Fruit fly (Drosophila melanogaster) whole organism, prepupa: ENCODE results near the gene CG16789.
A peak's percentile ranks its signal among the peaks of the same experiment; 100 is the strongest.

Experiments used
- Blimp-1 ChIP-seq: fragments of 200-800 bp; sonication (Bioruptor generic); optimal IDR thresholded peaks from 3 replicates; lab custom pipeline; 2017; ENCODE audit warnings: missing biosample characterization, missing genetic modification characterization, mild to moderate bottlenecking, moderate library complexity, missing genetic modification reagents
- CG10669 ChIP-seq: fragments of 200-800 bp; sonication (Bioruptor generic); optimal IDR thresholded peaks from 3 replicates; lab custom pipeline; 2018; ENCODE audit warnings: missing biosample characterization, mild to moderate bottlenecking, missing genetic modification characterization, moderate library complexity
- CG11294 ChIP-seq: fragments of 200-800 bp; sonication (Bioruptor generic); IDR thresholded peaks from 2 replicates; pipeline ENCODE4 v1.3.6; 2022; ENCODE audit warnings: missing biosample characterization, missing genetic modification characterization
- CG11902 ChIP-seq: fragments of 200-800 bp; sonication (Bioruptor generic); optimal IDR thresholded peaks from 3 replicates; lab custom pipeline; 2016; ENCODE audit warnings: missing biosample characterization, missing genetic modification characterization
- CG15336 ChIP-seq: fragments of 200-800 bp; sonication (Bioruptor generic); IDR thresholded peaks from 2 replicates; pipeline ENCODE4 v1.3.6; 2022; ENCODE audit warnings: missing biosample characterization, missing genetic modification characterization
- CG1621 ChIP-seq: fragments of 200-800 bp; sonication (Bioruptor generic); optimal IDR thresholded peaks from 3 replicates; lab custom pipeline; 2018; ENCODE audit warnings: missing biosample characterization, mild to moderate bottlenecking, missing genetic modification characterization
- CG16779 ChIP-seq: fragments of 200-800 bp; sonication (Bioruptor generic); optimal IDR thresholded peaks from 3 replicates; lab custom pipeline; 2017; ENCODE audit warnings: missing biosample characterization, mild to moderate bottlenecking, missing genetic modification characterization
- CG3032 ChIP-seq: fragments of 200-800 bp; optimal IDR thresholded peaks from 2 replicates; lab custom pipeline; 2019; ENCODE audit warnings: missing biosample characterization, mild to moderate bottlenecking, missing genetic modification characterization, moderate library complexity
- CG31627 ChIP-seq: fragments of 200-800 bp; sonication (Bioruptor generic); optimal IDR thresholded peaks from 3 replicates; lab custom pipeline; 2016; ENCODE audit warnings: missing biosample characterization, missing genetic modification characterization
- CG32006 ChIP-seq: fragments of 200-800 bp; sonication (Bioruptor generic); optimal IDR thresholded peaks from 3 replicates; lab custom pipeline; 2017; ENCODE audit warnings: missing biosample characterization, mild to moderate bottlenecking, missing genetic modification characterization
- CG34406 ChIP-seq: fragments of 200-800 bp; sonication (Bioruptor generic); optimal IDR thresholded peaks from 3 replicates; lab custom pipeline; 2016; ENCODE audit warnings: missing biosample characterization, missing genetic modification characterization
- CG3919 ChIP-seq: fragments of 200-800 bp; sonication (Bioruptor generic); optimal IDR thresholded peaks from 3 replicates; lab custom pipeline; 2016; ENCODE audit warnings: missing biosample characterization, missing genetic modification characterization
- CG4318 ChIP-seq: fragments of 200-800 bp; sonication (Bioruptor generic); optimal IDR thresholded peaks from 3 replicates; lab custom pipeline; 2017; ENCODE audit warnings: missing biosample characterization, mild to moderate bottlenecking, missing genetic modification characterization
- CG6276 ChIP-seq: fragments of 200-800 bp; sonication (Bioruptor generic); optimal IDR thresholded peaks from 2 replicates; lab custom pipeline; 2017; ENCODE audit warnings: missing biosample characterization, mild to moderate bottlenecking, missing genetic modification characterization
- CG6792 ChIP-seq: fragments of 200-800 bp; sonication (Bioruptor generic); optimal IDR thresholded peaks from 3 replicates; lab custom pipeline; 2016; ENCODE audit warnings: missing biosample characterization, missing genetic modification characterization
- CG6808 ChIP-seq: fragments of 200-800 bp; sonication (Bioruptor generic); optimal IDR thresholded peaks from 3 replicates; lab custom pipeline; 2017; ENCODE audit warnings: missing biosample characterization, missing genetic modification characterization, mild to moderate bottlenecking, moderate library complexity, missing genetic modification reagents
- CG6854 ChIP-seq: fragments of 200-800 bp; sonication (Bioruptor generic); optimal IDR thresholded peaks from 2 replicates; lab custom pipeline; 2017; ENCODE audit warnings: missing biosample characterization, mild to moderate bottlenecking, missing genetic modification characterization
- CG8119 ChIP-seq: fragments of 200-800 bp; sonication (Bioruptor generic); IDR thresholded peaks from 3 replicates; pipeline ENCODE4 v1.3.6; 2022; ENCODE audit warnings: missing biosample characterization, missing genetic modification characterization
- CG8319 ChIP-seq: fragments of 200-800 bp; sonication (Bioruptor generic); optimal IDR thresholded peaks from 3 replicates; lab custom pipeline; 2016; ENCODE audit warnings: missing biosample characterization, missing genetic modification characterization
- CG8632 ChIP-seq: fragments of 200-800 bp; sonication (Bioruptor generic); optimal IDR thresholded peaks from 3 replicates; lab custom pipeline; 2016; ENCODE audit warnings: missing biosample characterization, missing genetic modification characterization
- CG9139 ChIP-seq: fragments of 200-800 bp; sonication (Bioruptor generic); optimal IDR thresholded peaks from 3 replicates; lab custom pipeline; 2017; ENCODE audit warnings: missing biosample characterization, mild to moderate bottlenecking, missing genetic modification characterization
- Eip75B ChIP-seq: fragments of 200-800 bp; sonication (Bioruptor generic); optimal IDR thresholded peaks from 3 replicates; lab custom pipeline; 2016; ENCODE audit warnings: missing biosample characterization, missing genetic modification characterization
- Eip78C ChIP-seq: fragments of 200-800 bp; sonication (Bioruptor generic); peaks from one replicate; lab custom pipeline; 2016; ENCODE audit warnings: missing biosample characterization, missing genetic modification characterization
- Eip93F ChIP-seq: fragments of 200-800 bp; sonication (Bioruptor generic); optimal IDR thresholded peaks from 2 replicates; lab custom pipeline; 2016; ENCODE audit warnings: missing biosample characterization, mild to moderate bottlenecking, missing genetic modification characterization
- Ets21C ChIP-seq: fragments of 200-800 bp; sonication (Bioruptor generic); optimal IDR thresholded peaks from 3 replicates; lab custom pipeline; 2016; ENCODE audit warnings: missing biosample characterization, missing genetic modification characterization
- Ets96B ChIP-seq: fragments of 200-800 bp; optimal IDR thresholded peaks from 2 replicates; lab custom pipeline; 2019; ENCODE audit warnings: missing biosample characterization, mild to moderate bottlenecking, missing genetic modification characterization, moderate library complexity
- Gug ChIP-seq: fragments of 200-800 bp; sonication (Bioruptor generic); IDR thresholded peaks from 2 replicates; pipeline ENCODE4 v1.3.6; 2022; ENCODE audit warnings: missing biosample characterization, missing genetic modification characterization
- Hr38 ChIP-seq: sonication (Bioruptor generic); optimal IDR thresholded peaks from 2 replicates; lab custom pipeline; 2016; ENCODE audit warnings: missing biosample characterization, missing genetic modification characterization
- Hr39 ChIP-seq: fragments of 200-800 bp; sonication (Bioruptor generic); optimal IDR thresholded peaks from 2 replicates; lab custom pipeline; 2016; ENCODE audit warnings: missing biosample characterization, missing genetic modification characterization
- Met ChIP-seq: fragments of 200-800 bp; sonication (Bioruptor generic); optimal IDR thresholded peaks from 3 replicates; lab custom pipeline; 2016; ENCODE audit warnings: missing biosample characterization, missing genetic modification characterization
- Smox ChIP-seq: fragments of 200-800 bp; sonication (Bioruptor generic); optimal IDR thresholded peaks from 3 replicates; lab custom pipeline; 2016; ENCODE audit warnings: missing biosample characterization, missing genetic modification characterization
- Sox102F ChIP-seq: fragments of 200-800 bp; sonication (Bioruptor generic); optimal IDR thresholded peaks from 2 replicates; lab custom pipeline; 2016; ENCODE audit warnings: missing biosample characterization, mild to moderate bottlenecking, missing genetic modification characterization
- Sox14 ChIP-seq: fragments of 200-800 bp; sonication (Bioruptor generic); optimal IDR thresholded peaks from 3 replicates; lab custom pipeline; 2016; ENCODE audit warnings: missing biosample characterization, missing genetic modification characterization
- Sox15 ChIP-seq: fragments of 200-800 bp; sonication (Bioruptor generic); optimal IDR thresholded peaks from 3 replicates; lab custom pipeline; 2016; ENCODE audit warnings: missing biosample characterization, missing genetic modification characterization
- achi ChIP-seq: fragments of 200-800 bp; sonication (Bioruptor generic); optimal IDR thresholded peaks from 3 replicates; lab custom pipeline; 2016; ENCODE audit warnings: missing biosample characterization, missing genetic modification characterization
- acj6 ChIP-seq: fragments of 200-800 bp; sonication (Bioruptor generic); optimal IDR thresholded peaks from 3 replicates; lab custom pipeline; 2016; ENCODE audit warnings: missing biosample characterization, missing genetic modification characterization
- cyc ChIP-seq: fragments of 200-800 bp; sonication (Bioruptor generic); optimal IDR thresholded peaks from 3 replicates; lab custom pipeline; 2016; ENCODE audit warnings: missing biosample characterization, missing genetic modification characterization
- dac ChIP-seq: fragments of 200-800 bp; sonication (Bioruptor generic); optimal IDR thresholded peaks from 2 replicates; lab custom pipeline; 2017; ENCODE audit warnings: missing biosample characterization, mild to moderate bottlenecking, missing genetic modification characterization
- dsx ChIP-seq: fragments of 200-800 bp; optimal IDR thresholded peaks from 3 replicates; lab custom pipeline; 2019; ENCODE audit warnings: missing biosample characterization, mild to moderate bottlenecking, missing genetic modification characterization, moderate library complexity; ENCODE audit not compliant: poor library complexity, severe bottlenecking
- esn ChIP-seq: fragments of 200-800 bp; sonication (Bioruptor generic); optimal IDR thresholded peaks from 2 replicates; lab custom pipeline; 2016; ENCODE audit warnings: missing biosample characterization, mild to moderate bottlenecking, missing genetic modification characterization, moderate library complexity
- fd85E ChIP-seq: fragments of 200-800 bp; sonication (Bioruptor generic); optimal IDR thresholded peaks from 3 replicates; lab custom pipeline; 2016; ENCODE audit warnings: missing biosample characterization, missing genetic modification characterization
- fkh ChIP-seq: fragments of 200-800 bp; sonication (Bioruptor generic); optimal IDR thresholded peaks from 3 replicates; lab custom pipeline; 2017; ENCODE audit warnings: missing biosample characterization, mild to moderate bottlenecking, missing genetic modification characterization, moderate library complexity
- lz ChIP-seq: fragments of 200-800 bp; sonication (Bioruptor generic); optimal IDR thresholded peaks from 3 replicates; lab custom pipeline; 2016; ENCODE audit warnings: missing biosample characterization, missing genetic modification characterization
- net ChIP-seq: fragments of 200-800 bp; sonication (Bioruptor generic); optimal IDR thresholded peaks from 3 replicates; lab custom pipeline; 2016; ENCODE audit warnings: missing biosample characterization, missing genetic modification characterization
- pdm3 ChIP-seq: fragments of 200-800 bp; sonication (Bioruptor generic); optimal IDR thresholded peaks from 3 replicates; lab custom pipeline; 2016; ENCODE audit warnings: missing biosample characterization, missing genetic modification characterization
- spab ChIP-seq: fragments of 200-800 bp; sonication (Bioruptor generic); optimal IDR thresholded peaks from 2 replicates; lab custom pipeline; 2017; ENCODE audit warnings: missing biosample characterization, mild to moderate bottlenecking, missing genetic modification characterization, missing genetic modification reagents
- ss ChIP-seq, 2 experiments: fragments of 200-800 bp; sonication (Bioruptor generic); optimal IDR thresholded peaks; 2 replicates in 1 of 2; 3 replicates in 1 of 2; lab custom pipeline; 2017 to 2018; ENCODE audit warnings: mild to moderate bottlenecking in 2 of 2, missing biosample characterization in 2 of 2, missing genetic modification characterization in 2 of 2, moderate library complexity in 1 of 2
- svp ChIP-seq: fragments of 200-800 bp; sonication (Bioruptor generic); peaks from one replicate; lab custom pipeline; 2016; ENCODE audit warnings: missing biosample characterization, missing genetic modification characterization

CG16789 gene

dm6 chr3R:9613124-9613523 lies 47.1 kb downstream of the CG16789 start (continued):
- TF ChIP-seq CG6276 (GFP tag; lab: Kevin White, UChicago) (peak; percentile 90), CG15336 (GFP tag; lab: Robert Waterston, UW) (peak; percentile 94), Hr39 (GFP tag; lab: Kevin White, UChicago) (peak; percentile 90), spab (GFP tag; lab: Kevin White, UChicago) (peak; percentile 32), fd85E (GFP tag; lab: Kevin White, UChicago) (peak; percentile 57), CG8319 (GFP tag; lab: Kevin White, UChicago) (peak; percentile 68), esn (peak; percentile 92), CG11902 (peak; percentile 77), fkh (GFP tag; lab: Kevin White, UChicago) (no peak), CG8632 (GFP tag; lab: Kevin White, UChicago) (peak; percentile 74), cyc (GFP tag; lab: Kevin White, UChicago) (peak; percentile 89), CG1621 (tag; lab: Kevin White, UChicago) (no peak), Sox14 (GFP tag; lab: Kevin White, UChicago) (peak; percentile 84), Ets21C (GFP tag; lab: Kevin White, UChicago) (peak; percentile 78), Sox15 (GFP tag; lab: Kevin White, UChicago) (peak; percentile 64), dsx (GFP tag; lab: Kevin White, UChicago) (peak; percentile 3), CG9139 (GFP tag; lab: Kevin White, UChicago) (no peak), CG3919 (GFP tag; lab: Kevin White, UChicago) (peak; percentile 89), Gug (GFP tag; lab: Robert Waterston, UW) (peak; percentile 87), CG11294 (peak; percentile 89), achi (peak; percentile 86), Hr38 (GFP tag; lab: Kevin White, UChicago) (no peak), Eip78C (GFP tag; lab: Kevin White, UChicago) (peak; percentile 96), CG3032 (tag; lab: Kevin White, UChicago) (peak; percentile 40)

dm6 chr3R:9618331-9618730 lies 52.3 kb downstream of the CG16789 start:
- TF ChIP-seq CG1621 (tag; lab: Kevin White, UChicago) = no peak
- TF ChIP-seq Met (GFP tag; lab: Kevin White, UChicago) = peak; percentile 37
- TF ChIP-seq CG34406 = peak; percentile 41
- peak; percentile 38 for TF ChIP-seq Eip75B (GFP tag; lab: Kevin White, UChicago)
- peak; percentile 85 for TF ChIP-seq CG32006 (GFP tag; lab: Kevin White, UChicago)
- TF ChIP-seq Sox15 (GFP tag; lab: Kevin White, UChicago) = peak; percentile 13
- peak; percentile 21 for TF ChIP-seq spab (GFP tag; lab: Kevin White, UChicago)
- peak; percentile 9 for TF ChIP-seq fkh (GFP tag; lab: Kevin White, UChicago)
- no peak for TF ChIP-seq Smox (GFP tag; lab: Kevin White, UChicago)
- peak; percentile 53 for TF ChIP-seq Hr39 (GFP tag; lab: Kevin White, UChicago)
- no peak for TF ChIP-seq Eip93F
- TF ChIP-seq CG9139 (GFP tag; lab: Kevin White, UChicago) = peak; percentile 1
- TF ChIP-seq svp (GFP tag; lab: Kevin White, UChicago) = peak; percentile 54
- TF ChIP-seq Sox14 (GFP tag; lab: Kevin White, UChicago) = peak; percentile 63
- TF ChIP-seq CG6854 (GFP tag; lab: Kevin White, UChicago) = no peak
- TF ChIP-seq Blimp-1 (GFP tag; lab: Kevin White, UChicago) = no peak
- peak; percentile 41 for TF ChIP-seq CG6792 (GFP tag; lab: Kevin White, UChicago)
- peak; percentile 67 for TF ChIP-seq dac (GFP tag; lab: Kevin White, UChicago)
- peak; percentile 90 for TF ChIP-seq CG15336 (GFP tag; lab: Robert Waterston, UW)
- TF ChIP-seq net (GFP tag; lab: Kevin White, UChicago) = peak; percentile 72
- peak; percentile 87 for TF ChIP-seq CG8119 (GFP tag; lab: Robert Waterston, UW)
- TF ChIP-seq acj6 (GFP tag; lab: Kevin White, UChicago) = peak; percentile 62
- peak; percentile 34 for TF ChIP-seq CG16779 (tag; lab: Kevin White, UChicago)
- peak; percentile 62 for TF ChIP-seq CG11902
- peak; percentile 66 for TF ChIP-seq pdm3 (GFP tag; lab: Kevin White, UChicago)
- no peak for TF ChIP-seq CG4318 (GFP tag; lab: Kevin White, UChicago)
- TF ChIP-seq CG31627 (GFP tag; lab: Kevin White, UChicago) = peak; percentile 56
- TF ChIP-seq Ets21C (GFP tag; lab: Kevin White, UChicago) = no peak
- TF ChIP-seq lz = peak; percentile 45
- peak; percentile 34 for TF ChIP-seq CG8632 (GFP tag; lab: Kevin White, UChicago)
- peak; percentile 9 for TF ChIP-seq Sox102F
- TF ChIP-seq ss (GFP tag; optimal IDR thresholded peaks at IDR 0.05; lab: Kevin White, UChicago) = no peak
- TF ChIP-seq esn = peak; percentile 46
- peak; percentile 53 for TF ChIP-seq CG6808 (GFP tag; lab: Kevin White, UChicago)
- peak; percentile 55 for TF ChIP-seq achi
- TF ChIP-seq CG6276 (GFP tag; lab: Kevin White, UChicago) = peak; percentile 80
- TF ChIP-seq Ets96B (tag; lab: Kevin White, UChicago) = peak; percentile 25
- TF ChIP-seq CG10669 = peak; percentile 50
